Fruit fly (Drosophila melanogaster): ENCODE data around the gene CG8032.

DNA sequence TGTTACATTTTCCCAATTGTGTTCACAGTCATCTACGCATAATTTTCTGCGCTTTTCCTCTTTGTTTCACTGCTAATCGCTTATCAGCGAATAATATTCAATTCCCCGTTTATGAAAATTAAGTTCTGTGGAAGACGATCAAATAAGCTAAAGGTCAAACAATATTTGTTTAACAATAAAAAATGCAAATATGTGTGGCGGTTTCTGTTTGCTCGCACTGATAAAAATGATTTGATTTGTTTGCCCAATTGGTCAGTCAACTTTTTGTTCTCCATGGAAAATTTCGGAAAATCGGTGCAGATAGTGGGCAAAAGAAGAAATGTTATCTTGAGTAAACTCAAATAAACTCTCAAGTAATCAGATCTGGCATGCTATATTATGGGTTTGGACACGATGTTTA is 40.8 kb downstream of the CG8032 start:
- no peak for TF ChIP-seq CG13204 (GFP tag; optimal IDR thresholded peaks at IDR 0.05)
- TF ChIP-seq CG8159 (tag; optimal IDR thresholded peaks at IDR 0.05): no peak
- TF ChIP-seq CG12605 (GFP tag; IDR thresholded peaks at IDR 0.05): no peak
- TF ChIP-seq CG4496 (GFP tag; IDR thresholded peaks at IDR 0.05): no peak
- TF ChIP-seq fd96Ca (GFP tag; IDR thresholded peaks at IDR 0.05): no peak
- TF ChIP-seq CG17806 (tag; optimal IDR thresholded peaks at IDR 0.05): no peak
- no peak for TF ChIP-seq CG15710 (tag; optimal IDR thresholded peaks at IDR 0.05)
- TF ChIP-seq EcR (GFP tag; optimal IDR thresholded peaks at IDR 0.05): no peak
- no peak for TF ChIP-seq rn (GFP tag; IDR thresholded peaks at IDR 0.05)
- no peak for TF ChIP-seq Pif1B (GFP tag; optimal IDR thresholded peaks at IDR 0.05)
